Worm (Caenorhabditis elegans) whole organism, young adult: ENCODE measurements around the gene H20J04.6.

Experiments
- F49E8.2 ChIP-seq: sonication (generic microtip); optimal IDR thresholded peaks from 3 replicates; lab custom pipeline; 2017; ENCODE audit warnings: missing genetic modification characterization, mild to moderate bottlenecking, missing compliant biosample characterization, antibody characterized with exemption, moderate library complexity; ENCODE audit not compliant: insufficient read depth
- egl-44 ChIP-seq: fragments of 200-800 bp; sonication (Bioruptor generic); IDR thresholded peaks from 2 replicates; pipeline ENCODE4 v1.3.6; 2022; ENCODE audit warnings: missing genetic modification reagents, missing genetic modification characterization, missing compliant biosample characterization
- ets-4 ChIP-seq: fragments of 200-800 bp; sonication (Bioruptor generic); optimal IDR thresholded peaks from 2 replicates; lab custom pipeline; 2018; ENCODE audit warnings: mild to moderate bottlenecking, missing genetic modification characterization, missing compliant biosample characterization

ce11 chrII:4355217-4355616 is 32.2 kb downstream of the H20J04.6 start, which contains the start of the genes H20J04.7 and H20J04.1:
- no peak for TF ChIP-seq egl-44 (GFP tag; lab: Robert Waterston, UW)
- TF ChIP-seq F49E8.2 = no peak
- TF ChIP-seq ets-4 (GFP tag; lab: Kevin White, UChicago) = no peak
